Worm (Caenorhabditis elegans) whole organism, L4 larva: ENCODE results near the gene symk-1.

Experiments
- ZK337.2 ChIP-seq: fragments of 200-800 bp; sonication (Bioruptor generic); IDR thresholded peaks from 2 replicates; pipeline ENCODE4 v1.3.6; 2022; ENCODE audit warnings: missing genetic modification reagents, missing genetic modification characterization, missing compliant biosample characterization
- aly-2 ChIP-seq: sonication (generic microtip); optimal IDR thresholded peaks from 2 replicates; lab custom pipeline; 2018; ENCODE audit warnings: missing biosample characterization, missing genetic modification characterization
- ama-1 ChIP-seq: fragments of 150-350 bp; optimal IDR thresholded peaks from 2 replicates; lab custom pipeline; 2014; ENCODE audit warnings: inconsistent platforms, mixed read lengths
- dve-1 ChIP-seq: sonication (generic microtip); optimal IDR thresholded peaks from 2 replicates; lab custom pipeline; 2017; ENCODE audit warnings: antibody characterized with exemption, mild to moderate bottlenecking, missing genetic modification characterization, missing compliant biosample characterization; ENCODE audit not compliant: insufficient read depth
- fkh-10 ChIP-seq: fragments of 150-350 bp; optimal IDR thresholded peaks from 2 replicates; lab custom pipeline; 2014; ENCODE audit warnings: missing biosample characterization, missing genetic modification reagents, missing genetic modification characterization
- nhr-48 ChIP-seq: sonication (generic microtip); optimal IDR thresholded peaks from 2 replicates; lab custom pipeline; 2016; ENCODE audit warnings: mild to moderate bottlenecking, missing genetic modification characterization, missing compliant biosample characterization
- set-16 ChIP-seq: fragments of 200-800 bp; sonication (Bioruptor generic); IDR thresholded peaks from 2 replicates; pipeline ENCODE4 v1.3.6; 2022; ENCODE audit warnings: missing genetic modification reagents, missing genetic modification characterization, missing compliant biosample characterization
- skn-1 ChIP-seq: fragments of 150-350 bp; optimal IDR thresholded peaks from 2 replicates; lab custom pipeline; 2014; ENCODE audit warnings: missing biosample characterization, missing genetic modification characterization
- zag-1 ChIP-seq: fragments of 150-350 bp; optimal IDR thresholded peaks from 2 replicates; lab custom pipeline; 2014; ENCODE audit warnings: missing biosample characterization, missing genetic modification characterization
- ztf-11 ChIP-seq: fragments of 150-350 bp; optimal IDR thresholded peaks from 2 replicates; lab custom pipeline; 2014; ENCODE audit warnings: missing biosample characterization, missing genetic modification characterization

DNA sequence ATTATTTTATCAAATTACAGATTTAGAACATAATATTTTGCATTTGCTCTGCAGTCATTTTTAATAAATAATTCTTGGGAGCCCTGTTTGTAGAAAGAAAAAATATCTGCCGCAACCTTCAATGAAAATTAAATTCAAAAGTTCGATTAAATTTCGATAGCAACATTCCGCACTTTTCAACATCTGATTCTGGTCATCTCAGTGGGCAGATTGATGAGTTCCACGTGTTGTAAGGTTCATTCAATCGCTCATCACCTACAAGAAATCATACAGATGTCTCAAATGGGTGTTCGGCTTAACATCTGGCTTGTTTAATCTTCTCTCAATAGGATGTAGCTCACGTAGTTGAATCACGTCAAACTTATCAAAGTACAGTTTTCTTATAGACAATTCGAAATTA, 29.8 kb downstream of the symk-1 start:
- TF ChIP-seq fkh-10 (GFP tag; lab: Kevin White, UChicago): no peak
- no peak for TF ChIP-seq set-16 (GFP tag; lab: Robert Waterston, UW)
- no peak for TF ChIP-seq skn-1 (tag; lab: Kevin White, UChicago)
- no peak for TF ChIP-seq aly-2 (tag; lab: Kevin White, UChicago)
- TF ChIP-seq ama-1 (lab: Kevin White, UChicago): no peak
- TF ChIP-seq ztf-11: no peak
- TF ChIP-seq dve-1 (tag; lab: Kevin White, UChicago): no peak
- no peak for TF ChIP-seq ZK337.2 (GFP tag; lab: Robert Waterston, UW)
- TF ChIP-seq nhr-48 (tag; lab: Kevin White, UChicago): no peak
- no peak for TF ChIP-seq zag-1
